Fruit fly (Drosophila melanogaster): ENCODE data around the gene Pkd2.
A peak's percentile ranks its signal among the peaks of the same experiment; 100 is the strongest.

Gene Pkd2

dm6 chr2L:12424555-12424954 is 26.5 kb downstream of the Pkd2 start, which contains the start of gene Fam92 (continued):
- peak; percentile 30 for TF ChIP-seq CG6808 (GFP tag; optimal IDR thresholded peaks at IDR 0.05)
- no peak for TF ChIP-seq Lpt (GFP tag; optimal IDR thresholded peaks at IDR 0.05)
- peak; percentile 19 for TF ChIP-seq Hr4 (GFP tag; optimal IDR thresholded peaks at IDR 0.05)
- TF ChIP-seq CG11762 (GFP tag; optimal IDR thresholded peaks at IDR 0.05; ENCODE audit: insufficient read depth) = no peak
- peak; percentile 2 for TF ChIP-seq CG10669 (GFP tag; optimal IDR thresholded peaks at IDR 0.05)
- TF ChIP-seq CG8119 (GFP tag; IDR thresholded peaks at IDR 0.05) = no peak
- TF ChIP-seq Eip75B (GFP tag; optimal IDR thresholded peaks at IDR 0.05) = peak; percentile 22

DNA sequence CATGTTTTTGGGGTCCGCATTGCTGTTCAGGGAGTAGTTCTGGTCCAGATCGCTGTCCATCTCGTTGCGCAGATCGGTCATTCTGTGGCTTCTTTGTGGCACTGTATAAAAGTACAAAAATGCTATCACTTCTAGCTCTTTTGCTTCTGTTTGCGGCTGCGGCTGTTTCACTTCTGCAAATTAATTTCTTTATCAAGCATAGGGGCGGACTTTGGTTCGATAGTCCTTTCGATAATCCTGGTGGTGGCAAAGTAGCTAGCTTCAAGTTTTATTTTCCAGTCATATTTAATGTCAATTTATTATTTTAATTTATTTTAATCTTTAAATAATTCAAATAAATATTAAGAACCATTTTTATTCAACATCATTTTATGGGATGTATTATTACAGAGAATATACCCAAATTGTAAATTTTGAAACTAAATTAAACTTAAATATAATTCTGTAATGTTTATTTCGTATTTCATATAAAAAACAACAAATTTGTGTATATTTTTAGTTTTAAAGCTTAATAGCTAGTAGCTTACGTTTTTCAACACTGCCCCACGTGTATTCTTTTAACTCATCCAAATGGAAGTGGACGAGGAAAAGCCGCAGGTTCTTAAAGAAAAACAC is 29.5 kb downstream of the Pkd2 start, which contains the start of the genes CG5446 and Trm1:
Gene CG5446 (minus strand): TSS at position 223 of the 615 bp plus-strand sequence.
Gene Trm1 (plus strand): TSS at position 542 of the 615 bp plus-strand sequence.
- peak; percentile 43 for TF ChIP-seq net (GFP tag; optimal IDR thresholded peaks at IDR 0.05)
- peak; percentile 18 for TF ChIP-seq Sox14 (GFP tag; optimal IDR thresholded peaks at IDR 0.05)
- peak; percentile 26 for TF ChIP-seq cyc (GFP tag; optimal IDR thresholded peaks at IDR 0.05)
- TF ChIP-seq CG7368 (GFP tag; optimal IDR thresholded peaks at IDR 0.05) = peak; percentile 32
- TF ChIP-seq Ets21C (GFP tag; optimal IDR thresholded peaks at IDR 0.05) = no peak
- TF ChIP-seq Hr38 (GFP tag; optimal IDR thresholded peaks at IDR 0.05) = no peak
- no peak for TF ChIP-seq CG11762 (GFP tag; optimal IDR thresholded peaks at IDR 0.05; ENCODE audit: insufficient read depth)
- peak; percentile 22 for TF ChIP-seq CG31627 (GFP tag; optimal IDR thresholded peaks at IDR 0.05)
- peak; percentile 23; the same call in 1 of the 3 replicates for TF ChIP-seq eg (GFP tag; IDR thresholded peaks at IDR 0.05)
- peak; percentile 68 for TF ChIP-seq CG8632 (GFP tag; optimal IDR thresholded peaks at IDR 0.05)
- no peak for TF ChIP-seq fd59A (GFP tag; optimal IDR thresholded peaks at IDR 0.05)
- TF ChIP-seq CG1621 (tag; optimal IDR thresholded peaks at IDR 0.05) = no peak
- TF ChIP-seq CG4318 (GFP tag; optimal IDR thresholded peaks at IDR 0.05) = no peak
- TF ChIP-seq pdm3 (GFP tag; optimal IDR thresholded peaks at IDR 0.05) = peak; percentile 43
- peak in 1 of 2 experiments; percentile 79 for TF ChIP-seq salr (GFP tag; optimal IDR thresholded peaks at IDR 0.05)
- peak; percentile 68 for TF ChIP-seq CG32006 (GFP tag; optimal IDR thresholded peaks at IDR 0.05)
- TF ChIP-seq vri (GFP tag; optimal IDR thresholded peaks at IDR 0.05) = peak; percentile 40
- TF ChIP-seq ss (GFP tag; optimal IDR thresholded peaks at IDR 0.05) = peak; percentile 34 to 63
- TF ChIP-seq CG34406 (GFP tag; optimal IDR thresholded peaks at IDR 0.05) = peak; percentile 75
- peak; percentile 40 for TF ChIP-seq CG9139 (GFP tag; optimal IDR thresholded peaks at IDR 0.05)
- peak; percentile 33 for TF ChIP-seq CG10669 (GFP tag; optimal IDR thresholded peaks at IDR 0.05)
- no peak for TF ChIP-seq svp (GFP tag)
- TF ChIP-seq CG3919 (GFP tag; optimal IDR thresholded peaks at IDR 0.05) = peak; percentile 62
- peak; percentile 42; the same call in 1 of the 3 replicates for TF ChIP-seq CG8119 (GFP tag; IDR thresholded peaks at IDR 0.05)
- TF ChIP-seq fkh (GFP tag; optimal IDR thresholded peaks at IDR 0.05) = no peak
- TF ChIP-seq CG10631 (GFP tag; optimal IDR thresholded peaks at IDR 0.05) = peak; percentile 82
- peak; percentile 74 for TF ChIP-seq Ets96B (tag; optimal IDR thresholded peaks at IDR 0.05)
- peak; percentile 45 for TF ChIP-seq CG16779 (tag; optimal IDR thresholded peaks at IDR 0.05)
- TF ChIP-seq Sox102F (GFP tag; optimal IDR thresholded peaks at IDR 0.05) = peak; percentile 48
- no peak for TF ChIP-seq Hr39 (GFP tag; optimal IDR thresholded peaks at IDR 0.05)
- peak; percentile 25 for TF ChIP-seq CG6854 (GFP tag; optimal IDR thresholded peaks at IDR 0.05)
- TF ChIP-seq CG6792 (GFP tag; optimal IDR thresholded peaks at IDR 0.05) = peak; percentile 60
- no peak for TF ChIP-seq spab (GFP tag; optimal IDR thresholded peaks at IDR 0.05)
- TF ChIP-seq topi (GFP tag; optimal IDR thresholded peaks at IDR 0.05) = peak; percentile 17
- peak; percentile 4 for TF ChIP-seq CG8319 (GFP tag; optimal IDR thresholded peaks at IDR 0.05)
- peak; percentile 27 for TF ChIP-seq Blimp-1 (GFP tag; optimal IDR thresholded peaks at IDR 0.05)
- TF ChIP-seq dac (GFP tag; optimal IDR thresholded peaks at IDR 0.05) = peak; percentile 28
- TF ChIP-seq CG11294 (GFP tag; IDR thresholded peaks at IDR 0.05) = no peak; the same call in 1 of the 2 replicates
- peak; percentile 33 for TF ChIP-seq CG6808 (GFP tag; optimal IDR thresholded peaks at IDR 0.05)
- peak; percentile 30 for TF ChIP-seq Lpt (GFP tag; optimal IDR thresholded peaks at IDR 0.05)
- TF ChIP-seq dsx (GFP tag; optimal IDR thresholded peaks at IDR 0.05; ENCODE audit: poor library complexity, severe bottlenecking) = peak; percentile 68
- TF ChIP-seq Smox (GFP tag; optimal IDR thresholded peaks at IDR 0.05) = peak; percentile 23
- 0 out of 3 replicates have a peak, but pooled peaks have one; percentile 27 for TF ChIP-seq CG6163 (GFP tag; IDR thresholded peaks at IDR 0.05)
- peak; percentile 8 for TF ChIP-seq Sox15 (GFP tag; optimal IDR thresholded peaks at IDR 0.05)
- peak; percentile 66 for TF ChIP-seq esn (GFP tag; optimal IDR thresholded peaks at IDR 0.05)
